Fruit fly (Drosophila melanogaster): ENCODE data around the gene dnk.

dnk gene

dm6 chr3R:18995556-18996272 is 14.9 kb downstream of the dnk start (continued):
- TF ChIP-seq HLHmδ (GFP tag; optimal IDR thresholded peaks at IDR 0.05) = no peak
- TF ChIP-seq lab (GFP tag; optimal IDR thresholded peaks at IDR 0.05) = peak; percentile 75
- no peak for TF ChIP-seq YL-1 (GFP tag; optimal IDR thresholded peaks at IDR 0.05)
- peak; percentile 81 for TF ChIP-seq CoRest (tag; optimal IDR thresholded peaks at IDR 0.05)
- TF ChIP-seq eyg (GFP tag; optimal IDR thresholded peaks at IDR 0.05) = peak; percentile 33
- TF ChIP-seq Taf1 (GFP tag; IDR thresholded peaks at IDR 0.05) = no peak
- TF ChIP-seq Six4 (GFP tag; optimal IDR thresholded peaks at IDR 0.05) = peak; percentile 72
- TF ChIP-seq CrebB (tag; optimal IDR thresholded peaks at IDR 0.05) = peak; percentile 16
- TF ChIP-seq trem (tag; optimal IDR thresholded peaks at IDR 0.05) = peak; percentile 61
- TF ChIP-seq CG33557 (GFP tag; optimal IDR thresholded peaks at IDR 0.05) = peak; percentile 17
- peak; percentile 82; the same call in 2 of the 3 replicates for TF ChIP-seq CG2199 (GFP tag; IDR thresholded peaks at IDR 0.05)
- peak; percentile 52 for TF ChIP-seq NfI (GFP tag; optimal IDR thresholded peaks at IDR 0.05)
- TF ChIP-seq Sox102F (GFP tag; optimal IDR thresholded peaks at IDR 0.05) = peak; percentile 94
- no peak for TF ChIP-seq rib (GFP tag; IDR thresholded peaks at IDR 0.05)
- peak; percentile 83; the same call in 2 of the 3 replicates for TF ChIP-seq ken (GFP tag; IDR thresholded peaks at IDR 0.05)
- peak; percentile 22 for TF ChIP-seq caup (GFP tag; optimal IDR thresholded peaks at IDR 0.05; ENCODE audit: severe bottlenecking)
- peak; percentile 65 to 92 for TF ChIP-seq bsh (GFP tag; optimal IDR thresholded peaks at IDR 0.05)
- TF ChIP-seq schlank (tag; optimal IDR thresholded peaks at IDR 0.05) = no peak
- peak; percentile 39 for TF ChIP-seq CG11398 (GFP tag; optimal IDR thresholded peaks at IDR 0.05)
- no peak for TF ChIP-seq CG34376 (GFP tag; optimal IDR thresholded peaks at IDR 0.05)
- TF ChIP-seq CG13296 (GFP tag; optimal IDR thresholded peaks at IDR 0.05) = no peak
- TF ChIP-seq sr (GFP tag; IDR thresholded peaks at IDR 0.05) = peak; percentile 73; the same call in 2 of the 3 replicates
- peak; percentile 2 for TF ChIP-seq her (GFP tag; optimal IDR thresholded peaks at IDR 0.05)
- peak; percentile 2 for TF ChIP-seq Meics (GFP tag; optimal IDR thresholded peaks at IDR 0.05)
- TF ChIP-seq exex (tag; optimal IDR thresholded peaks at IDR 0.05) = no peak
- TF ChIP-seq ssp (GFP tag; IDR thresholded peaks at IDR 0.05) = peak; percentile 61
- TF ChIP-seq CG15479 (GFP tag; optimal IDR thresholded peaks at IDR 0.05) = no peak
- peak; percentile 28 for TF ChIP-seq zf30C (GFP tag; optimal IDR thresholded peaks at IDR 0.05)
- peak; percentile 89 for TF ChIP-seq Asciz (GFP tag; optimal IDR thresholded peaks at IDR 0.05)
- TF ChIP-seq CG32532 (GFP tag; IDR thresholded peaks at IDR 0.05) = peak; percentile 25; the same call in 1 of the 2 replicates
- no peak for TF ChIP-seq Myb (GFP tag; optimal IDR thresholded peaks at IDR 0.05)
- peak; percentile 49; the same call in 1 of the 2 replicates for TF ChIP-seq dan (GFP tag; IDR thresholded peaks at IDR 0.05)
- TF ChIP-seq BtbVII (GFP tag; optimal IDR thresholded peaks at IDR 0.05) = peak; percentile 62
- peak; percentile 11 for TF ChIP-seq btn (GFP tag; optimal IDR thresholded peaks at IDR 0.05)
- TF ChIP-seq CG15514 (GFP tag; optimal IDR thresholded peaks at IDR 0.05) = peak; percentile 37
- peak; percentile 61 for TF ChIP-seq en (GFP tag; optimal IDR thresholded peaks at IDR 0.05)
- peak; percentile 76 for TF ChIP-seq Camta (GFP tag; optimal IDR thresholded peaks at IDR 0.05)
- no peak for TF ChIP-seq Dip3 (GFP tag; optimal IDR thresholded peaks at IDR 0.05)
- TF ChIP-seq ems (GFP tag; optimal IDR thresholded peaks at IDR 0.05) = peak; percentile 50
- peak; percentile 36 for TF ChIP-seq jumu (GFP tag; optimal IDR thresholded peaks at IDR 0.05)
- TF ChIP-seq CG10565 (GFP tag; optimal IDR thresholded peaks at IDR 0.05) = peak; percentile 25
- TF ChIP-seq Sry-δ (GFP tag; optimal IDR thresholded peaks at IDR 0.05) = peak; percentile 21
- peak; percentile 41; the same call in 1 of the 2 replicates for TF ChIP-seq Lim3 (GFP tag; IDR thresholded peaks at IDR 0.05)
- peak; percentile 42 for TF ChIP-seq scrt (GFP tag; optimal IDR thresholded peaks at IDR 0.05)
- no peak for TF ChIP-seq D (optimal IDR thresholded peaks at IDR 0.05)
- TF ChIP-seq D (GFP tag; optimal IDR thresholded peaks at IDR 0.05) = peak; percentile 84
- TF ChIP-seq CG6765 (GFP tag; optimal IDR thresholded peaks at IDR 0.05) = no peak
- peak; percentile 73; the same call in 1 of the 3 replicates for TF ChIP-seq so (GFP tag; IDR thresholded peaks at IDR 0.05)
- TF ChIP-seq bowl (GFP tag; IDR thresholded peaks at IDR 0.05) = peak; percentile 58; the same call in 1 of the 2 replicates

All from whole organism, embryonic.